Worm (Caenorhabditis elegans) whole organism, young adult: ENCODE measurements around the gene fzo-1.

Experiments
- B0019.2 ChIP-seq: fragments of 200-800 bp; sonication (Bioruptor generic); conservative IDR thresholded peaks from 2 replicates; pipeline ENCODE4 v1.3.6; 2022; ENCODE audit warnings: missing genetic modification reagents, missing genetic modification characterization, missing compliant biosample characterization
- C17E4.6 ChIP-seq: fragments of 200-800 bp; sonication (Bioruptor generic); IDR thresholded peaks from 2 replicates; pipeline ENCODE4 v1.3.6; 2022; ENCODE audit warnings: missing genetic modification reagents, missing genetic modification characterization, missing compliant biosample characterization
- F10E7.11 ChIP-seq: sonication (generic microtip); optimal IDR thresholded peaks from 2 replicates; lab custom pipeline; 2017; ENCODE audit warnings: mild to moderate bottlenecking, missing genetic modification characterization, moderate library complexity, missing compliant biosample characterization
- F22D6.2 ChIP-seq: sonication (generic microtip); optimal IDR thresholded peaks from 2 replicates; lab custom pipeline; 2016; ENCODE audit warnings: mild to moderate bottlenecking, missing genetic modification characterization, missing compliant biosample characterization
- F57C9.4 ChIP-seq: sonication (generic microtip); optimal IDR thresholded peaks from 2 replicates; lab custom pipeline; 2017; ENCODE audit warnings: mild to moderate bottlenecking, missing genetic modification characterization, missing compliant biosample characterization
- ama-1 ChIP-seq, 3 experiments: fragments of 150-350 bp in 1 of 3; sonication (generic microtip) in 2 of 3; optimal IDR thresholded peaks; 2 replicates each; lab custom pipeline; 2014 to 2018; ENCODE audit warnings: missing biosample characterization in 2 of 3, missing genetic modification characterization in 2 of 3, missing genetic modification reagents in 2 of 3
- egl-18 ChIP-seq: fragments of 200-800 bp; sonication (Bioruptor generic); IDR thresholded peaks from 2 replicates; pipeline ENCODE4 v1.3.6; 2022; ENCODE audit warnings: missing genetic modification reagents, missing genetic modification characterization, missing compliant biosample characterization
- fkh-3 ChIP-seq: sonication (generic microtip); optimal IDR thresholded peaks from 2 replicates; lab custom pipeline; 2016; ENCODE audit warnings: mild to moderate bottlenecking, missing genetic modification characterization, missing compliant biosample characterization
- pha-4 ChIP-seq: fragments of 150-350 bp; sonication (generic microtip); optimal IDR thresholded peaks from 2 replicates; lab custom pipeline; 2014; ENCODE audit warnings: missing biosample characterization, missing genetic modification reagents, missing genetic modification characterization
- zfh-2 ChIP-seq: fragments of 200-800 bp; sonication (Bioruptor generic); conservative IDR thresholded peaks from 2 replicates; pipeline ENCODE4 v1.3.6; 2022; ENCODE audit warnings: missing genetic modification reagents, missing genetic modification characterization, missing compliant biosample characterization

ce11 chrII:5804288-5804687 lies 31.7 kb downstream of the fzo-1 start:
- TF ChIP-seq egl-18 (no peak), pha-4 (tag; lab: Kevin White, UChicago) (no peak), ama-1 (optimal IDR thresholded peaks at IDR 0.05; lab: Kevin White, UChicago) (no peak), ama-1 (GFP tag; optimal IDR thresholded peaks at IDR 0.05; lab: Kevin White, UChicago) (no peak), zfh-2 (GFP tag; lab: Robert Waterston, UW) (no peak), F10E7.11 (tag; lab: Kevin White, UChicago) (no peak), B0019.2 (GFP tag; lab: Robert Waterston, UW) (no peak), C17E4.6 (GFP tag; lab: Robert Waterston, UW) (no peak), F57C9.4 (no peak), fkh-3 (tag; lab: Kevin White, UChicago) (no peak), F22D6.2 (no peak)
